Fruit fly (Drosophila melanogaster): ENCODE results near the gene apolpp.

Gene apolpp

DNA sequence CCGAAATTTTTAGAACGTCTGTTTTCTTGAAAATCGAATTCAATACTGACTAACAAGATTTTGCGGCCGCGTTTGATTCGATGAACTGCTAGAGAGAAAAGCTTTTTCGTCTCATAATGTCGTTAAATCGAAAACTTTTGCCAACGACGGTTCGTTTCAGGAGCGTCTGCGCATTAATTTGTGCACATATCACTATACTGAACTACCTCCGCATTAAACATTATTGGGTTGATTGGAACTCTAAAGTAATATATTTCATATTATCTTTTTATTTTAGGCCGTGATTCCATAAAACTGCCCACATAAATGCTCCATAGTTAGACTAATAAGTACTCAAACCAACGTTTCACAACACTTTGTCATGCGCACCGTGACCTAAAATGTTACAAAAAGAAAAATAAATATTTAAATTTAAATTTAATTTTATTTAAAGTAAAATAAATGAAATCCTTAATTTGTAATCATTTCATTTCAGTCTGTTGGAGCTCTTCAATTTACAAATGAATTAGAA is 7.1 kb upstream of the apolpp start, which contains the start of gene CaMKII (continued):
- no peak for TF ChIP-seq svp (GFP tag)
- no peak for TF ChIP-seq CG7368 (GFP tag; optimal IDR thresholded peaks at IDR 0.05)
- TF ChIP-seq Gug (GFP tag; IDR thresholded peaks at IDR 0.05), result no peak
- TF ChIP-seq CG3032 (tag; optimal IDR thresholded peaks at IDR 0.05), result no peak
- no peak for TF ChIP-seq salr (GFP tag; optimal IDR thresholded peaks at IDR 0.05)
- TF ChIP-seq CG10669 (GFP tag; optimal IDR thresholded peaks at IDR 0.05), result peak; percentile 2
- TF ChIP-seq CG3919 (GFP tag; optimal IDR thresholded peaks at IDR 0.05), result no peak
- TF ChIP-seq OdsH (GFP tag; optimal IDR thresholded peaks at IDR 0.05), result peak; percentile 46
- TF ChIP-seq Ets96B (tag; optimal IDR thresholded peaks at IDR 0.05), result peak; percentile 4
- TF ChIP-seq esn (GFP tag; optimal IDR thresholded peaks at IDR 0.05), result peak; percentile 28
- TF ChIP-seq Sox14 (GFP tag; optimal IDR thresholded peaks at IDR 0.05), result peak; percentile 7
- TF ChIP-seq Met (GFP tag; optimal IDR thresholded peaks at IDR 0.05), result peak; percentile 35
- no peak for TF ChIP-seq Hr39 (GFP tag; optimal IDR thresholded peaks at IDR 0.05)
- TF ChIP-seq Lpt (GFP tag; optimal IDR thresholded peaks at IDR 0.05), result no peak
- no peak for TF ChIP-seq CG16779 (tag; optimal IDR thresholded peaks at IDR 0.05)
- no peak for TF ChIP-seq CG8632 (GFP tag; optimal IDR thresholded peaks at IDR 0.05)
- peak; percentile 16 for TF ChIP-seq CG34406 (GFP tag; optimal IDR thresholded peaks at IDR 0.05)

DNA sequence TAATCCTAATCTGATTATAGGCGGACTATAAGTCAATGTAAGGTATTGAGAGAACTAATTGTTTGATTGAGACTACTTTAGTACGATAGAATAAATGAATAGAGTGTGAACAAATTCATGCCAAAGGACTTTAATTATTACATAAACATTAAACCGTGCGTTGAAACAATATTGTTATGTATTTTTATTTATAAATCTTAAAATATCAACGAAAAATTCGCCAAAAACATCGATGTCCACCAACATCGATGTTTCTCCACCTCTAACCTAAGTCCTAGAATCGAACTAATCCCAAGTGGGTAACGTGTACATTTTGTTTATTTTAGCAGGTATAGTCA is 295 bp downstream of the apolpp start:
- TF ChIP-seq pdm3 (GFP tag; optimal IDR thresholded peaks at IDR 0.05) (peak; percentile 19), CG6792 (GFP tag; optimal IDR thresholded peaks at IDR 0.05) (no peak), Eip78C (GFP tag) (peak; percentile 44), CG6808 (GFP tag; optimal IDR thresholded peaks at IDR 0.05) (no peak), topi (GFP tag; optimal IDR thresholded peaks at IDR 0.05) (no peak), CG9139 (GFP tag; optimal IDR thresholded peaks at IDR 0.05) (no peak), svp (GFP tag) (peak; percentile 55), Blimp-1 (GFP tag; optimal IDR thresholded peaks at IDR 0.05) (no peak), CG10631 (GFP tag; optimal IDR thresholded peaks at IDR 0.05) (no peak)

DNA sequence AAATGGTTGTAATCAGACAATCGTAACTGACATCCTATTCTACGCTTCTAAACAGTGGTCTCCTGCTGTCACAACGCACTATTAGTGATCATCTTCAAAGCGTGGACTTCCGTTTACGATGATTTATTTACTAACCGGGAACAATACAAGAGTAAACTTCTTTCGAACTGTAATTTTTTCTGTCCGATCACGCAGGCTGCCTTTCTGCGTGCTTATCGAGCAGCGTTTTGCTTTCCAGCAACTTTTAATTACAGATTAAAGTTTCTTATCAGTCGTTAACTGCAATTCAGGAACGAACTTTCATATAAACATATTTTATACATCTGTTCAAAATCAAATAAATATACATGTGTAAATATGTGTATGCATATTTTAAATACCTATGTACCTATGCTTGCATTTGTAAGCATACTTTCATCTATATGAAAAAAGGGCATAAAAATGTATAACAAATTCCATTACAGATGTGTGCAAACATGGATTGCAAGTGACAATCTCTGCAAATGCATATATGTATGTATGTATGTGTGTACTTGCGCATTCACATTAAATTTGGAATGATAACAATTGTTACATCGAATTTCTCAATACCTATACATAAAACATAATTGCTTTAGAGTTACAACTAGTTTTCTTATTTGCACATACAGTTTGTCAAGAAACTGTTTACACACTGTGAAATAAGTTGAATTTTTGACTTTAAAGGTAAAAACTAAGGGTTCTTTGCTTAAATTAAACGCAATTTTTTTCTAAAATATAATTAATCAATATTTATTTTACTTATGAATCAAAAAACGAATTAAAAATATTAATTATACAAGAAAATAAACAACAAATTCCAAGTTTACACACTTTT is 2.4 kb downstream of the apolpp start:
- no peak for TF ChIP-seq fd85E (GFP tag; optimal IDR thresholded peaks at IDR 0.05)
- no peak for TF ChIP-seq CG10631 (GFP tag; optimal IDR thresholded peaks at IDR 0.05)
- no peak for TF ChIP-seq CG8319 (GFP tag; optimal IDR thresholded peaks at IDR 0.05)
- no peak for TF ChIP-seq CG1621 (tag; optimal IDR thresholded peaks at IDR 0.05)
- no peak for TF ChIP-seq dsx (GFP tag; optimal IDR thresholded peaks at IDR 0.05; ENCODE audit: poor library complexity, severe bottlenecking)
- TF ChIP-seq CG6276 (GFP tag; optimal IDR thresholded peaks at IDR 0.05), result no peak
- no peak for TF ChIP-seq CG8632 (GFP tag; optimal IDR thresholded peaks at IDR 0.05)
- TF ChIP-seq eg (GFP tag; IDR thresholded peaks at IDR 0.05), result no peak
- no peak for TF ChIP-seq fd59A (GFP tag; optimal IDR thresholded peaks at IDR 0.05)
- no peak for TF ChIP-seq acj6 (GFP tag; optimal IDR thresholded peaks at IDR 0.05)
- TF ChIP-seq OdsH (GFP tag; optimal IDR thresholded peaks at IDR 0.05), result no peak
- TF ChIP-seq Hr38 (GFP tag; optimal IDR thresholded peaks at IDR 0.05), result no peak
- no peak for TF ChIP-seq CG15336 (GFP tag; IDR thresholded peaks at IDR 0.05)

DNA sequence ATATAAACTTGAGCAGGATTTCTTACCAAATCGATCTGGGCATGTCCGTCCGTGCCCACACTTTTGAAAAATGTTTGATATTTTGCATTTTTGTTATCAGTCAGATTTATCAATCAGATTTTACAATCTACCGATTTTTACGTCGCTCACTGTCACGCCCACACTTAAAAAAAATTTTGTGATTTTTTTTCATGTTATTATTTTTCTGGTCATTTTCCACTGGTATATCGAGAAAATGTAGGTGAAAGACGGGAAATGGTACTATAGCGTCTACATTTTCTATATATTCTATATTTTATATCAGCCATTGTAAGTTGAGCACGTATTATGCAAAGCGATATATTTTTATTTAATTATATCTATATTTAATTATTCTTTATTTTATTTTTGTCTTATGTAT is 3.5 kb downstream of the apolpp start:
- no peak for TF ChIP-seq CG31627 (GFP tag; optimal IDR thresholded peaks at IDR 0.05)
- TF ChIP-seq acj6 (GFP tag; optimal IDR thresholded peaks at IDR 0.05), result peak; percentile 26
- no peak for TF ChIP-seq CG6792 (GFP tag; optimal IDR thresholded peaks at IDR 0.05)
- TF ChIP-seq CG6808 (GFP tag; optimal IDR thresholded peaks at IDR 0.05), result no peak
- TF ChIP-seq CG11294 (GFP tag; IDR thresholded peaks at IDR 0.05), result no peak
- TF ChIP-seq CG8119 (GFP tag; IDR thresholded peaks at IDR 0.05), result no peak
- TF ChIP-seq CG3919 (GFP tag; optimal IDR thresholded peaks at IDR 0.05), result no peak
- TF ChIP-seq OdsH (GFP tag; optimal IDR thresholded peaks at IDR 0.05), result peak; percentile 46
- TF ChIP-seq lz (GFP tag; optimal IDR thresholded peaks at IDR 0.05), result no peak
- peak; percentile 11 for TF ChIP-seq esn (GFP tag; optimal IDR thresholded peaks at IDR 0.05)
- no peak for TF ChIP-seq CG34406 (GFP tag; optimal IDR thresholded peaks at IDR 0.05)
- no peak for TF ChIP-seq CG32006 (GFP tag; optimal IDR thresholded peaks at IDR 0.05)
- no peak for TF ChIP-seq Smox (GFP tag; optimal IDR thresholded peaks at IDR 0.05)
- no peak for TF ChIP-seq CG6854 (GFP tag; optimal IDR thresholded peaks at IDR 0.05)
- no peak for TF ChIP-seq CG7368 (GFP tag; optimal IDR thresholded peaks at IDR 0.05)
- TF ChIP-seq fkh (GFP tag; optimal IDR thresholded peaks at IDR 0.05), result no peak
- peak; percentile 1 for TF ChIP-seq CG10631 (GFP tag; optimal IDR thresholded peaks at IDR 0.05)
- no peak for TF ChIP-seq Lpt (GFP tag; optimal IDR thresholded peaks at IDR 0.05)
- no peak for TF ChIP-seq CG9139 (GFP tag; optimal IDR thresholded peaks at IDR 0.05)
- TF ChIP-seq spab (GFP tag; optimal IDR thresholded peaks at IDR 0.05), result no peak
- no peak for TF ChIP-seq CG4318 (GFP tag; optimal IDR thresholded peaks at IDR 0.05)
- TF ChIP-seq CG3032 (tag; optimal IDR thresholded peaks at IDR 0.05), result no peak

Data from whole organism, prepupa.